Fruit fly (Drosophila melanogaster): ENCODE measurements around the gene mab-21.
A peak's percentile ranks its signal among the peaks of the same experiment; 100 is the strongest.

mab-21 gene

DNA sequence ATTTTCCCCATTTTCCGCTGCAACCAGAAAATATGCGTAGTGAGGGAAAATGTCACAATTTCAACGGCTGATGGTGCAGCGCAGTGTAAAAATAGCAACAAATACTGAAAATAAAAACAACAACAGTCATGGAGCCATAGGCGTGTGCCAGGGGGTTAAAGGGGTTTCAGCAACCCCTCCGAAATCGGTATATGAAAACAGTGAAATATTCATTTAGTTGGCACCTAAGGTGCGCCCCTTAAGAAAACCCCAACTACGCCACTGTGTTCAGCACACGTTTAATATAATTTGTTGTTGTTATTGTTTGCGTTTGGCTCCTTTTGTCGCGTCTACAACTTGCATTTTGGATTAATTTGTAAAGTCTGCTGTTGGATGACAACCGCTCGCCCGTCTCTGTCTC, 41.0 kb downstream of the mab-21 start (continued):
- TF ChIP-seq lov (optimal IDR thresholded peaks at IDR 0.05) (no peak), lov (GFP tag; IDR thresholded peaks at IDR 0.05) (0 out of 3 replicates have a peak, but pooled peaks have one; percentile 67), CG3163 (GFP tag; optimal IDR thresholded peaks at IDR 0.05) (no peak), CG7786 (GFP tag; optimal IDR thresholded peaks at IDR 0.05) (no peak), CG7357 (GFP tag; IDR thresholded peaks at IDR 0.05) (0 out of 3 replicates have a peak, but pooled peaks have one; percentile 20), Hmx (GFP tag; optimal IDR thresholded peaks at IDR 0.05) (no peak), CG18764 (GFP tag; optimal IDR thresholded peaks at IDR 0.05) (no peak), insv (GFP tag; optimal IDR thresholded peaks at IDR 0.05) (no peak), Chrac-16 (GFP tag; optimal IDR thresholded peaks at IDR 0.05) (peak; percentile 14), Stat92E (GFP tag; optimal IDR thresholded peaks at IDR 0.05) (no peak), inv (GFP tag; IDR thresholded peaks at IDR 0.05; ENCODE audit: partially characterized antibody) (no peak), Spps (tag; optimal IDR thresholded peaks at IDR 0.05) (no peak), CG15696 (tag; optimal IDR thresholded peaks at IDR 0.05) (no peak), CG4328 (GFP tag; optimal IDR thresholded peaks at IDR 0.05) (no peak), vnd (GFP tag; IDR thresholded peaks at IDR 0.05; ENCODE audit: partially characterized antibody) (no peak), CG14667 (GFP tag; IDR thresholded peaks at IDR 0.05) (0 out of 2 replicates have a peak, but pooled peaks have one; percentile 45), CG7372 (GFP tag; IDR thresholded peaks at IDR 0.05) (no peak), cas (GFP tag; IDR thresholded peaks at IDR 0.05) (no peak), CG12942 (GFP tag; optimal IDR thresholded peaks at IDR 0.05) (no peak), CG15269 (tag; optimal IDR thresholded peaks at IDR 0.05) (peak; percentile 29), Hr78 (GFP tag; optimal IDR thresholded peaks at IDR 0.05) (no peak), slbo (GFP tag; IDR thresholded peaks at IDR 0.05) (peak; percentile 50; the same call in 1 of the 2 replicates), CG7745 (tag; optimal IDR thresholded peaks at IDR 0.05) (no peak), CG31388 (GFP tag; optimal IDR thresholded peaks at IDR 0.05) (no peak), peb (GFP tag; IDR thresholded peaks at IDR 0.05) (no peak; the same call in 1 of the 2 replicates), D (optimal IDR thresholded peaks at IDR 0.05) (no peak), D (GFP tag; optimal IDR thresholded peaks at IDR 0.05) (peak; percentile 45), CG31441 (GFP tag; IDR thresholded peaks at IDR 0.05) (peak; percentile 47), CG33557 (GFP tag; optimal IDR thresholded peaks at IDR 0.05) (no peak), az2 (GFP tag; optimal IDR thresholded peaks at IDR 0.05) (peak; percentile 52), Lhr (GFP tag; optimal IDR thresholded peaks at IDR 0.05) (peak; percentile 9), pita (GFP tag; optimal IDR thresholded peaks at IDR 0.05) (no peak), CG2889 (GFP tag; IDR thresholded peaks at IDR 0.05) (0 out of 3 replicates have a peak, but pooled peaks have one; percentile 28), CG11398 (GFP tag; optimal IDR thresholded peaks at IDR 0.05) (no peak), CG9609 (GFP tag; optimal IDR thresholded peaks at IDR 0.05) (peak; percentile 9), CG6791 (GFP tag; IDR thresholded peaks at IDR 0.05; ENCODE audit: partially characterized antibody) (no peak), Sox102F (GFP tag; optimal IDR thresholded peaks at IDR 0.05) (peak; percentile 60), CG10274 (GFP tag; optimal IDR thresholded peaks at IDR 0.05) (no peak), CG8944 (GFP tag; optimal IDR thresholded peaks at IDR 0.05) (peak; percentile 47), CG8924 (tag; optimal IDR thresholded peaks at IDR 0.05) (no peak), grau (tag; optimal IDR thresholded peaks at IDR 0.05) (no peak), mld (GFP tag; IDR thresholded peaks at IDR 0.05; ENCODE audit: partially characterized antibody) (no peak), zf30C (GFP tag; optimal IDR thresholded peaks at IDR 0.05) (no peak), HmgZ (tag; optimal IDR thresholded peaks at IDR 0.05) (no peak), Tbp (GFP tag; optimal IDR thresholded peaks at IDR 0.05) (no peak), unpg (GFP tag; optimal IDR thresholded peaks at IDR 0.05) (peak; percentile 46), kay (GFP tag; optimal IDR thresholded peaks at IDR 0.05) (no peak), Dref (GFP tag; IDR thresholded peaks at IDR 0.05) (no peak), PHDP (tag; optimal IDR thresholded peaks at IDR 0.05) (peak; percentile 41), CG11695 (GFP tag; IDR thresholded peaks at IDR 0.05) (no peak), ranshi (GFP tag; IDR thresholded peaks at IDR 0.05) (peak; percentile 32; the same call in 1 of the 2 replicates)
